Worm (Caenorhabditis elegans) whole organism, L1 larva: ENCODE results near the gene nuo-1.

Source experiments
- C04F5.9 ChIP-seq: sonication (generic microtip); optimal IDR thresholded peaks from 2 replicates; lab custom pipeline; 2016; ENCODE audit warnings: missing genetic modification characterization, missing compliant biosample characterization
- alr-1 ChIP-seq: fragments of 200-800 bp; sonication (Bioruptor generic); optimal IDR thresholded peaks from 2 replicates; lab custom pipeline; 2018; ENCODE audit warnings: borderline replicate concordance, mild to moderate bottlenecking, missing genetic modification characterization, missing compliant biosample characterization
- blmp-1 ChIP-seq: fragments of 150-350 bp; optimal IDR thresholded peaks from 2 replicates; lab custom pipeline; 2014; ENCODE audit warnings: missing biosample characterization, missing genetic modification characterization
- ceh-63 ChIP-seq: fragments of 200-800 bp; sonication (Bioruptor generic); optimal IDR thresholded peaks from 2 replicates; lab custom pipeline; 2018; ENCODE audit warnings: mild to moderate bottlenecking, missing genetic modification characterization, missing compliant biosample characterization
- ceh-8 ChIP-seq: fragments of 200-800 bp; sonication (Bioruptor generic); optimal IDR thresholded peaks from 2 replicates; lab custom pipeline; 2018; ENCODE audit warnings: mild to moderate bottlenecking, missing genetic modification characterization, moderate library complexity, missing compliant biosample characterization
- ceh-82 ChIP-seq, 3 experiments: fragments of 150-350 bp in 1 of 3; sonication (generic microtip) in 2 of 3; optimal IDR thresholded peaks; 2 replicates each; lab custom pipeline; 2014 to 2017; ENCODE audit warnings: missing biosample characterization in 3 of 3, missing genetic modification characterization in 3 of 3
- ceh-90 ChIP-seq: sonication (generic microtip); optimal IDR thresholded peaks from 2 replicates; lab custom pipeline; 2016; ENCODE audit warnings: missing genetic modification characterization, missing compliant biosample characterization
- dpl-1 ChIP-seq, 3 experiments: fragments of 150-350 bp in 2 of 3; sonication (generic microtip) in 1 of 3; optimal IDR thresholded peaks; 2 replicates each; lab custom pipeline; 2014 to 2017; ENCODE audit warnings: missing biosample characterization in 3 of 3, missing genetic modification characterization in 3 of 3, missing genetic modification reagents in 3 of 3
- dsc-1 ChIP-seq: sonication (generic microtip); optimal IDR thresholded peaks from 2 replicates; lab custom pipeline; 2016; ENCODE audit warnings: mild to moderate bottlenecking, missing genetic modification characterization, missing compliant biosample characterization
- efl-1 ChIP-seq, 4 experiments: fragments of 150-350 bp; optimal IDR thresholded peaks in 3 of 4; peaks in 1 of 4; 1 replicate in 1 of 4; 2 replicates in 3 of 4; lab custom pipeline; 2014; ENCODE audit warnings: missing biosample characterization in 2 of 4, missing genetic modification characterization in 2 of 4, missing genetic modification reagents in 2 of 4
- elt-2 ChIP-seq: sonication (generic microtip); optimal IDR thresholded peaks from 2 replicates; lab custom pipeline; 2016; ENCODE audit warnings: missing genetic modification characterization, mild to moderate bottlenecking, inconsistent platforms, missing compliant biosample characterization, missing genetic modification reagents
- ets-5 ChIP-seq: fragments of 200-800 bp; sonication (Bioruptor generic); IDR thresholded peaks from 2 replicates; pipeline ENCODE4 v1.3.6; 2022; ENCODE audit warnings: missing genetic modification characterization, missing compliant biosample characterization
- fkh-10 ChIP-seq: sonication (generic microtip); optimal IDR thresholded peaks from 2 replicates; lab custom pipeline; 2017; ENCODE audit warnings: missing biosample characterization, missing genetic modification reagents, missing genetic modification characterization
- fkh-4 ChIP-seq: sonication (generic microtip); optimal IDR thresholded peaks from 2 replicates; lab custom pipeline; 2016; ENCODE audit warnings: missing compliant biosample characterization, missing genetic modification characterization, borderline replicate concordance
- hlh-17 ChIP-seq: fragments of 200-800 bp; sonication (Bioruptor generic); optimal IDR thresholded peaks from 2 replicates; lab custom pipeline; 2018; ENCODE audit warnings: missing genetic modification characterization, mild to moderate bottlenecking, missing compliant biosample characterization, moderate library complexity, borderline replicate concordance
- hpl-2 ChIP-seq: fragments of 150-350 bp; optimal IDR thresholded peaks from 2 replicates; lab custom pipeline; 2014; ENCODE audit warnings: missing biosample characterization, missing genetic modification reagents, missing genetic modification characterization
- lin-13 ChIP-seq: fragments of 150-350 bp; optimal IDR thresholded peaks from 2 replicates; lab custom pipeline; 2014; ENCODE audit warnings: missing biosample characterization, missing genetic modification reagents, missing genetic modification characterization
- lin-14 ChIP-seq: fragments of 200-800 bp; sonication (Bioruptor generic); optimal IDR thresholded peaks from 2 replicates; lab custom pipeline; 2018; ENCODE audit warnings: mild to moderate bottlenecking, missing genetic modification characterization, moderate library complexity, missing compliant biosample characterization
- lin-35 ChIP-seq, 2 experiments: fragments of 150-350 bp; optimal IDR thresholded peaks; 2 replicates each; lab custom pipeline; 2014; ENCODE audit warnings: missing biosample characterization in 2 of 2, missing genetic modification characterization in 2 of 2, missing genetic modification reagents in 2 of 2
- lsy-2 ChIP-seq, 2 experiments: fragments of 150-350 bp; optimal IDR thresholded peaks; 2 replicates each; lab custom pipeline; 2014; ENCODE audit warnings: missing biosample characterization in 2 of 2, missing genetic modification characterization in 2 of 2
- mab-9 ChIP-seq: fragments of 200-800 bp; sonication (Bioruptor generic); IDR thresholded peaks from 2 replicates; pipeline ENCODE4 v1.3.6; 2022; ENCODE audit warnings: missing genetic modification reagents, missing genetic modification characterization, missing compliant biosample characterization
- nhr-19 ChIP-seq: fragments of 200-800 bp; sonication (Bioruptor generic); conservative IDR thresholded peaks from 2 replicates; pipeline ENCODE4 v1.3.6; 2022; ENCODE audit warnings: missing genetic modification characterization, missing compliant biosample characterization
- nhr-84 ChIP-seq: sonication (generic microtip); optimal IDR thresholded peaks from 2 replicates; lab custom pipeline; 2017; ENCODE audit warnings: missing biosample characterization, missing genetic modification characterization
- nhr-85 ChIP-seq: sonication (generic microtip); peaks from one replicate; lab custom pipeline; 2016; ENCODE audit warnings: missing genetic modification characterization, inconsistent platforms, missing compliant biosample characterization
- nhr-90 ChIP-seq: sonication (generic microtip); optimal IDR thresholded peaks from 2 replicates; lab custom pipeline; 2016; ENCODE audit warnings: mild to moderate bottlenecking, missing genetic modification characterization, missing compliant biosample characterization; ENCODE audit not compliant: poor library complexity
- pax-3 ChIP-seq: fragments of 200-800 bp; sonication (Bioruptor generic); optimal IDR thresholded peaks from 2 replicates; lab custom pipeline; 2018; ENCODE audit warnings: mild to moderate bottlenecking, missing genetic modification characterization, moderate library complexity, missing compliant biosample characterization
- pqm-1 ChIP-seq: sonication (generic microtip); optimal IDR thresholded peaks from 3 replicates; lab custom pipeline; 2017; ENCODE audit warnings: missing biosample characterization, missing genetic modification characterization
- rnt-1 ChIP-seq: sonication (generic microtip); optimal IDR thresholded peaks from 2 replicates; lab custom pipeline; 2016; ENCODE audit warnings: mild to moderate bottlenecking, missing genetic modification characterization, moderate library complexity, missing compliant biosample characterization
- snpc-4 ChIP-seq: fragments of 150-350 bp; optimal IDR thresholded peaks from 2 replicates; lab custom pipeline; 2014; ENCODE audit warnings: missing biosample characterization, missing genetic modification characterization
- sptf-1 ChIP-seq: fragments of 150-350 bp; optimal IDR thresholded peaks from 2 replicates; lab custom pipeline; 2014; ENCODE audit warnings: missing biosample characterization, missing genetic modification characterization
- swsn-7 ChIP-seq: sonication (generic microtip); optimal IDR thresholded peaks from 2 replicates; lab custom pipeline; 2016; ENCODE audit warnings: missing genetic modification characterization, missing compliant biosample characterization
- tbx-2 ChIP-seq: sonication (generic microtip); optimal IDR thresholded peaks from 2 replicates; lab custom pipeline; 2016; ENCODE audit warnings: missing genetic modification characterization, missing compliant biosample characterization
- tlp-1 ChIP-seq: fragments of 150-350 bp; optimal IDR thresholded peaks from 2 replicates; lab custom pipeline; 2014; ENCODE audit warnings: missing biosample characterization, missing genetic modification characterization
- unc-130 ChIP-seq: fragments of 150-350 bp; optimal IDR thresholded peaks from 2 replicates; lab custom pipeline; 2017; ENCODE audit warnings: missing biosample characterization, missing genetic modification characterization, inconsistent platforms
- unc-62 ChIP-seq: fragments of 150-350 bp; optimal IDR thresholded peaks from 2 replicates; lab custom pipeline; 2014; ENCODE audit warnings: missing biosample characterization, missing genetic modification reagents, missing genetic modification characterization
- unc-98 ChIP-seq: fragments of 200-800 bp; sonication (Bioruptor generic); IDR thresholded peaks from 2 replicates; pipeline ENCODE4 v1.3.6; 2022; ENCODE audit warnings: missing genetic modification characterization, missing compliant biosample characterization
- zag-1 ChIP-seq: fragments of 150-350 bp; optimal IDR thresholded peaks from 2 replicates; lab custom pipeline; 2014; ENCODE audit warnings: missing biosample characterization, missing genetic modification characterization
- ztf-4 ChIP-seq: fragments of 150-350 bp; optimal IDR thresholded peaks from 2 replicates; lab custom pipeline; 2014; ENCODE audit warnings: missing biosample characterization, missing genetic modification characterization

The nuo-1 gene

DNA sequence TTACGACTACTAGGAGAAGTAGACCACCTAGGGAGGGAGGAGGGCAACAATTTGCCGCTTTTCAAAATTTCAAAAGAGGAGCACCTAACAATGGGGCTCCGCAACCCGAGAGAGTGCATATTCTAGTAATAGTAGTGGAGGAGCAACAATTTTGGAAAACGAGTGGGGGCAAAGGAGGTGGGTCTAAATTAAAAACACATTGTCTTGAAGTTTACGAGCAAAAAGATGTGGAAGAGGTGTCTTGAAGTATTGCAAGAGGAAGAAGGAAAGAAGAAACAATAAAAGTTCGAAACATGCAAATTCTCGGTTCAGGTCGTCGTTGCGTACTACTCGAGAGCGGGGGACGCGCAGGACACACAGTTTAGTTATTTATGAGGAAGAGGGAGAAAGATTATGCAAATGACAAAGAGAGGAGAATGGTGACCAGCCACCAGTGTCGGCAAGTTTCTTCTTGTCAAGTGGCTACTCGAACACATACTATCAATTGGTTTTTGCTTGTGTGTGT is 33.4 kb upstream of the nuo-1 start:
- peak; percentile 45 for TF ChIP-seq fkh-10 (GFP tag; lab: Kevin White, UChicago)
- peak; percentile 79 for TF ChIP-seq dsc-1 (tag; lab: Kevin White, UChicago)
- TF ChIP-seq lin-14: peak; percentile 11
- TF ChIP-seq snpc-4: no peak
- TF ChIP-seq tlp-1 (tag; lab: Kevin White, UChicago): no peak
- peak; percentile 52 for TF ChIP-seq fkh-4
- TF ChIP-seq pqm-1 (tag; lab: Kevin White, UChicago): no peak
- TF ChIP-seq, all 84 proteins: peak for 4

DNA sequence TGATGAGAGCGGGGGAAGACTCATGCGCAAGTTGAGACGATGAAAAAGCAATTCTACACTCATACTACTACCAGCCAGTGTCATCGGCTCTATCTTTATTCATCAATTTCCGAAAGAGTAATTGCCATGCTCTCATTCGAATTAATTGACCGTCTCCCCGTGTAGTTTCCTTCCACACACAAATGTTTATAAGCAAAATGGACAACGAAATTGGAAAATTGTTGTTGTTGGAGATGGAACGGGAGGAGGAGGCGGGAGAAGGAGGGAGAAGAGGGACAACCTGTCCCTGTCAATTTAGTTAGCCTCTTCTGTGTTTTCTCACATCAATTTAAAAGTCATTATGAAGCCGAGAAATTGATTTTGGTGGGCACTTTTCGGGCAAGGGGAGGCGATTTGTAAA is 25.1 kb upstream of the nuo-1 start:
- TF ChIP-seq alr-1 (tag; lab: Kevin White, UChicago) (no peak), lin-13 (GFP tag; lab: Kevin White, UChicago) (no peak), efl-1 (optimal IDR thresholded peaks at IDR 0.05; lab: Kevin White, UChicago) (no peak), efl-1 (GFP tag; optimal IDR thresholded peaks at IDR 0.05 in 1 of 2; lab: Kevin White, UChicago) (peak in 1 of 2 experiments; percentile 37), mab-9 (GFP tag; lab: Robert Waterston, UW) (no peak)

- TF ChIP-seq ceh-8 (no peak), hlh-17 (GFP tag; lab: Kevin White, UChicago) (no peak), lsy-2 (tag; optimal IDR thresholded peaks at IDR 0.05; lab: Kevin White, UChicago) (no peak), unc-62 (no peak), lin-14 (peak; percentile 34), ets-5 (no peak), ceh-82 (tag; optimal IDR thresholded peaks at IDR 0.05; lab: Kevin White, UChicago) (no peak), zag-1 (tag; lab: Kevin White, UChicago) (no peak), lin-35 (GFP tag; optimal IDR thresholded peaks at IDR 0.05; lab: Kevin White, UChicago) (no peak), unc-98 (GFP tag; lab: Robert Waterston, UW) (no peak), nhr-90 (tag; lab: Kevin White, UChicago) (no peak), efl-1 (optimal IDR thresholded peaks at IDR 0.05; lab: Kevin White, UChicago) (no peak), efl-1 (GFP tag; optimal IDR thresholded peaks at IDR 0.05 in 1 of 2; lab: Kevin White, UChicago) (no peak), ztf-4 (tag; lab: Kevin White, UChicago) (no peak), nhr-19 (GFP tag; lab: Robert Waterston, UW) (no peak), blmp-1 (tag; lab: Kevin White, UChicago) (peak; percentile 57), C04F5.9 (tag; lab: Kevin White, UChicago) (no peak), dpl-1 (GFP tag; optimal IDR thresholded peaks at IDR 0.05; lab: Kevin White, UChicago) (no peak), elt-2 (tag; lab: Kevin White, UChicago) (no peak), hpl-2 (GFP tag; lab: Kevin White, UChicago) (no peak), pax-3 (no peak), sptf-1 (tag; lab: Kevin White, UChicago) (no peak), lin-13 (GFP tag; lab: Kevin White, UChicago) (no peak), nhr-84 (no peak), fkh-4 (no peak), tbx-2 (tag; lab: Kevin White, UChicago) (no peak), nhr-85 (peak; percentile 0), ceh-63 (GFP tag; lab: Kevin White, UChicago) (no peak), rnt-1 (tag; lab: Kevin White, UChicago) (peak; percentile 35), ceh-90 (tag; lab: Kevin White, UChicago) (no peak), swsn-7 (no peak), unc-130 (tag; lab: Kevin White, UChicago) (no peak)
Observed at ce11 chrII:11076550-11076949, 21.1 kb upstream of the nuo-1 start.
